Fruit fly (Drosophila melanogaster) S2 (cell line): Measurements from ENCODE around the gene CG13029.

Experiments
- CG8478 ChIP-seq: fragments of >200 bp; optimal IDR thresholded peaks from 2 replicates; lab custom pipeline; 2018
- CTCF ChIP-seq, 2 experiments: fragments of >200 bp; optimal IDR thresholded peaks; 2 replicates each; lab custom pipeline; 2018

- TF ChIP-seq CG8478 (no peak), CTCF (optimal IDR thresholded peaks at IDR 0.05; lab: Kevin White, UChicago) (peak; percentile 75 to 76)
Observed at dm6 chr3L:16896408-16896807, 36.0 kb downstream of the CG13029 start.
